Fruit fly (Drosophila melanogaster) S2 (cell line): ENCODE data around the gene CG34181.

ENCODE experiments used
- CG8478 ChIP-seq: fragments of >200 bp; optimal IDR thresholded peaks from 2 replicates; lab custom pipeline; 2018
- CTCF ChIP-seq, 2 experiments: fragments of >200 bp; optimal IDR thresholded peaks; 2 replicates each; lab custom pipeline; 2018

The CG34181 gene

dm6 chr2L:9388924-9389765 lies 21.7 kb downstream of the CG34181 start:
- no peak for TF ChIP-seq CG8478 (lab: Kevin White, UChicago)
- TF ChIP-seq CTCF (optimal IDR thresholded peaks at IDR 0.05; lab: Kevin White, UChicago): no peak

- no peak for TF ChIP-seq CG8478 (lab: Kevin White, UChicago)
- no peak for TF ChIP-seq CTCF (optimal IDR thresholded peaks at IDR 0.05; lab: Kevin White, UChicago)
Observed at dm6 chr2L:9396396-9396795, 29.0 kb downstream of the CG34181 start.

dm6 chr2L:9397888-9398287 lies 30.4 kb downstream of the CG34181 start, which contains the start of gene CG4438:
TSS of gene CG4438 (minus strand) at chr2L:9397988.
- TF ChIP-seq CG8478 (lab: Kevin White, UChicago) (no peak), CTCF (optimal IDR thresholded peaks at IDR 0.05; lab: Kevin White, UChicago) (no peak)

dm6 chr2L:9400153-9400552 lies 32.7 kb downstream of the CG34181 start:
- TF ChIP-seq CG8478 (lab: Kevin White, UChicago) (no peak), CTCF (optimal IDR thresholded peaks at IDR 0.05; lab: Kevin White, UChicago) (no peak)

- no peak for TF ChIP-seq CG8478 (lab: Kevin White, UChicago)
- no peak for TF ChIP-seq CTCF (optimal IDR thresholded peaks at IDR 0.05; lab: Kevin White, UChicago)
Observed at dm6 chr2L:9415053-9415452, 47.6 kb downstream of the CG34181 start, which contains the start of gene Shawl. TSS of gene Shawl (minus strand) at chr2L:9415156.

- TF ChIP-seq CTCF (optimal IDR thresholded peaks at IDR 0.05; lab: Kevin White, UChicago) (no peak), CG8478 (lab: Kevin White, UChicago) (no peak)
Observed at dm6 chr2L:9416244-9416758, 48.9 kb downstream of the CG34181 start, which contains the start of gene Mco1. TSS of gene Mco1 (plus strand) at chr2L:9416588.
